Worm (Caenorhabditis elegans) whole organism, young adult: ENCODE data around the gene best-4.

Experiments used
- F10E7.11 ChIP-seq: sonication (generic microtip); optimal IDR thresholded peaks from 2 replicates; lab custom pipeline; 2017; ENCODE audit warnings: mild to moderate bottlenecking, missing genetic modification characterization, moderate library complexity, missing compliant biosample characterization
- F37B4.10 ChIP-seq: fragments of 200-800 bp; sonication (Bioruptor generic); IDR thresholded peaks from 2 replicates; pipeline ENCODE4 v1.3.6; 2022; ENCODE audit warnings: missing genetic modification characterization, missing compliant biosample characterization
- F39B2.1 ChIP-seq: fragments of 200-800 bp; sonication (Bioruptor generic); IDR thresholded peaks from 2 replicates; pipeline ENCODE4 v1.3.6; 2022; ENCODE audit warnings: missing genetic modification reagents, missing genetic modification characterization, missing compliant biosample characterization
- F52B5.7 ChIP-seq: sonication (generic microtip); optimal IDR thresholded peaks from 2 replicates; lab custom pipeline; 2016; ENCODE audit warnings: mild to moderate bottlenecking, missing genetic modification characterization, missing compliant biosample characterization
- F57C9.4 ChIP-seq: sonication (generic microtip); optimal IDR thresholded peaks from 2 replicates; lab custom pipeline; 2017; ENCODE audit warnings: mild to moderate bottlenecking, missing genetic modification characterization, missing compliant biosample characterization
- Y53G8AR.9 ChIP-seq: fragments of 200-800 bp; sonication (Bioruptor generic); conservative IDR thresholded peaks from 2 replicates; pipeline ENCODE4 v1.3.6; 2022; ENCODE audit warnings: missing genetic modification reagents, missing genetic modification characterization, missing compliant biosample characterization
- Y67H2A.10 ChIP-seq: fragments of 200-800 bp; sonication (Bioruptor generic); conservative IDR thresholded peaks from 2 replicates; pipeline ENCODE4 v1.3.6; 2022; ENCODE audit warnings: missing genetic modification reagents, missing genetic modification characterization, missing compliant biosample characterization
- Y79H2A.3 ChIP-seq: fragments of 200-800 bp; sonication (Bioruptor generic); conservative IDR thresholded peaks from 2 replicates; pipeline ENCODE4 v1.3.6; 2022; ENCODE audit warnings: missing genetic modification reagents, missing genetic modification characterization, missing compliant biosample characterization
- ZK185.1 ChIP-seq: sonication (generic microtip); optimal IDR thresholded peaks from 2 replicates; lab custom pipeline; 2016; ENCODE audit warnings: mild to moderate bottlenecking, missing genetic modification characterization, missing compliant biosample characterization; ENCODE audit not compliant: poor library complexity, severe bottlenecking
- cebp-1 ChIP-seq, 2 experiments: fragments of 200-800 bp in 1 of 2; sonication (Bioruptor generic) in 1 of 2; sonication (generic microtip) in 1 of 2; IDR thresholded peaks in 1 of 2; optimal IDR thresholded peaks in 1 of 2; 2 replicates each; pipeline versions ENCODE4 v1.3.6 to Lab custom; 2017 to 2022; ENCODE audit warnings: missing compliant biosample characterization in 2 of 2, missing genetic modification characterization in 2 of 2, mild to moderate bottlenecking in 1 of 2, missing genetic modification reagents in 1 of 2, moderate library complexity in 1 of 2
- ceh-27 ChIP-seq: fragments of 200-800 bp; sonication (Bioruptor generic); optimal IDR thresholded peaks from 2 replicates; lab custom pipeline; 2018; ENCODE audit warnings: mild to moderate bottlenecking, missing genetic modification characterization, moderate library complexity, missing compliant biosample characterization
- ceh-40 ChIP-seq: fragments of 200-800 bp; sonication (Bioruptor generic); IDR thresholded peaks from 2 replicates; pipeline ENCODE4 v1.3.6; 2022; ENCODE audit warnings: missing genetic modification characterization, missing compliant biosample characterization
- ceh-91 ChIP-seq: fragments of 200-800 bp; sonication (Bioruptor generic); IDR thresholded peaks from 2 replicates; pipeline ENCODE4 v1.3.6; 2022; ENCODE audit warnings: missing genetic modification reagents, missing genetic modification characterization, missing compliant biosample characterization
- dpff-1 ChIP-seq: sonication (generic microtip); optimal IDR thresholded peaks from 2 replicates; lab custom pipeline; 2017; ENCODE audit warnings: mild to moderate bottlenecking, missing genetic modification characterization, missing compliant biosample characterization
- efl-1 ChIP-seq: fragments of 150-350 bp; optimal IDR thresholded peaks from 2 replicates; lab custom pipeline; 2014; ENCODE audit warnings: missing biosample characterization, missing genetic modification reagents, missing genetic modification characterization
- fkh-3 ChIP-seq: sonication (generic microtip); optimal IDR thresholded peaks from 2 replicates; lab custom pipeline; 2016; ENCODE audit warnings: mild to moderate bottlenecking, missing genetic modification characterization, missing compliant biosample characterization
- hlh-12 ChIP-seq: sonication (generic microtip); optimal IDR thresholded peaks from 2 replicates; lab custom pipeline; 2016; ENCODE audit warnings: missing genetic modification characterization, missing compliant biosample characterization
- hlh-26 ChIP-seq: fragments of 200-800 bp; sonication (Bioruptor generic); conservative IDR thresholded peaks from 2 replicates; pipeline ENCODE4 v1.3.6; 2022; ENCODE audit warnings: missing genetic modification reagents, missing genetic modification characterization, missing compliant biosample characterization
- hmg-20 ChIP-seq: fragments of 200-800 bp; sonication (Bioruptor generic); IDR thresholded peaks from 2 replicates; pipeline ENCODE4 v1.3.6; 2022; ENCODE audit warnings: missing genetic modification reagents, missing genetic modification characterization, missing compliant biosample characterization
- let-526 ChIP-seq: fragments of 200-800 bp; sonication (Bioruptor generic); IDR thresholded peaks from 2 replicates; pipeline ENCODE4 v1.3.6; 2022; ENCODE audit warnings: missing genetic modification reagents, missing genetic modification characterization, missing compliant biosample characterization
- let-607 ChIP-seq, 2 experiments: fragments of 200-800 bp in 1 of 2; sonication (Bioruptor generic) in 1 of 2; sonication (generic microtip) in 1 of 2; optimal IDR thresholded peaks; 2 replicates each; lab custom pipeline; 2016 to 2018; ENCODE audit warnings: mild to moderate bottlenecking in 2 of 2, missing compliant biosample characterization in 2 of 2, missing genetic modification characterization in 2 of 2, moderate library complexity in 2 of 2, missing genotype in 1 of 2
- lin-54 ChIP-seq: fragments of 200-800 bp; sonication (Bioruptor generic); optimal IDR thresholded peaks from 2 replicates; lab custom pipeline; 2018; ENCODE audit warnings: mild to moderate bottlenecking, missing genetic modification characterization, missing compliant biosample characterization
- nfya-1 ChIP-seq: sonication (generic microtip); optimal IDR thresholded peaks from 2 replicates; lab custom pipeline; 2017; ENCODE audit warnings: antibody characterized with exemption, missing compliant biosample characterization, missing genetic modification characterization, borderline replicate concordance; ENCODE audit not compliant: insufficient read depth
- nfyb-1 ChIP-seq: fragments of 200-800 bp; sonication (Bioruptor generic); IDR thresholded peaks from 2 replicates; pipeline ENCODE4 v1.3.6; 2022; ENCODE audit warnings: missing genetic modification reagents, missing genetic modification characterization, missing compliant biosample characterization
- nhr-120 ChIP-seq: fragments of 200-800 bp; sonication (Bioruptor generic); IDR thresholded peaks from 2 replicates; pipeline ENCODE4 v1.3.6; 2022; ENCODE audit warnings: missing genetic modification characterization, missing compliant biosample characterization
- nhr-27 ChIP-seq: fragments of 200-800 bp; sonication (Bioruptor generic); optimal IDR thresholded peaks from 2 replicates; lab custom pipeline; 2018; ENCODE audit warnings: mild to moderate bottlenecking, missing genetic modification characterization, moderate library complexity, missing compliant biosample characterization
- pbrm-1 ChIP-seq: fragments of 200-800 bp; sonication (Bioruptor generic); IDR thresholded peaks from 2 replicates; pipeline ENCODE4 v1.3.6; 2022; ENCODE audit warnings: missing genetic modification reagents, missing genetic modification characterization, missing compliant biosample characterization
- snpc-4 ChIP-seq, 5 experiments: fragments of 150-350 bp in 1 of 5; sonication (generic microtip) in 4 of 5; optimal IDR thresholded peaks; 2 replicates each; lab custom pipeline; 2014 to 2018; ENCODE audit warnings: missing genetic modification characterization in 5 of 5, missing biosample characterization in 3 of 5, antibody characterized with exemption in 2 of 5, mild to moderate bottlenecking in 2 of 5, missing compliant biosample characterization in 2 of 5, missing genotype in 2 of 5, moderate library complexity in 2 of 5, missing genetic modification reagents in 1 of 5
- somi-1 ChIP-seq: fragments of 200-800 bp; sonication (Bioruptor generic); optimal IDR thresholded peaks from 2 replicates; lab custom pipeline; 2018; ENCODE audit warnings: mild to moderate bottlenecking, missing genetic modification characterization, missing compliant biosample characterization
- tbp1 ChIP-seq: fragments of 200-800 bp; sonication (Bioruptor generic); optimal IDR thresholded peaks from 2 replicates; lab custom pipeline; 2018; ENCODE audit warnings: mild to moderate bottlenecking, missing genetic modification characterization, missing compliant biosample characterization
- zfh-2 ChIP-seq: fragments of 200-800 bp; sonication (Bioruptor generic); conservative IDR thresholded peaks from 2 replicates; pipeline ENCODE4 v1.3.6; 2022; ENCODE audit warnings: missing genetic modification reagents, missing genetic modification characterization, missing compliant biosample characterization
- ztf-18 ChIP-seq: sonication (generic microtip); optimal IDR thresholded peaks from 2 replicates; lab custom pipeline; 2016; ENCODE audit warnings: missing genotype, mild to moderate bottlenecking, missing genetic modification characterization, missing compliant biosample characterization
- ztf-26 ChIP-seq: sonication (generic microtip); optimal IDR thresholded peaks from 2 replicates; lab custom pipeline; 2017; ENCODE audit warnings: missing genetic modification characterization, missing compliant biosample characterization
- ztf-28 ChIP-seq: fragments of 200-800 bp; sonication (Bioruptor generic); IDR thresholded peaks from 2 replicates; pipeline ENCODE4 v1.3.6; 2022; ENCODE audit warnings: missing genetic modification reagents, missing genetic modification characterization, missing compliant biosample characterization
- ztf-6 ChIP-seq: fragments of 200-800 bp; sonication (Bioruptor generic); IDR thresholded peaks from 2 replicates; pipeline ENCODE4 v1.3.6; 2022; ENCODE audit warnings: missing genetic modification reagents, missing genetic modification characterization, missing compliant biosample characterization

The best-4 gene

ce11 chrII:57370-57769 is 45.7 kb upstream of the best-4 start, which contains the start of gene ascc-1:
Gene ascc-1 (plus strand): TSS chrII:57670.
- no peak for TF ChIP-seq ceh-91 (GFP tag; lab: Robert Waterston, UW)
- TF ChIP-seq nfya-1 (tag; lab: Kevin White, UChicago) = no peak
- no peak for TF ChIP-seq hlh-12 (tag; lab: Kevin White, UChicago)
- TF ChIP-seq Y53G8AR.9 (GFP tag; lab: Robert Waterston, UW) = no peak
- TF ChIP-seq ztf-28 (GFP tag; lab: Robert Waterston, UW) = no peak
- no peak for TF ChIP-seq ceh-40 (GFP tag; lab: Robert Waterston, UW)
- no peak for TF ChIP-seq snpc-4 (GFP tag; optimal IDR thresholded peaks at IDR 0.05; lab: Kevin White, UChicago)
- no peak for TF ChIP-seq snpc-4 (tag; optimal IDR thresholded peaks at IDR 0.05; lab: Kevin White, UChicago)
- TF ChIP-seq pbrm-1 (GFP tag; lab: Robert Waterston, UW) = no peak
- no peak for TF ChIP-seq zfh-2 (GFP tag; lab: Robert Waterston, UW)
- TF ChIP-seq Y67H2A.10 (GFP tag; lab: Robert Waterston, UW) = no peak
- TF ChIP-seq F39B2.1 (GFP tag; lab: Robert Waterston, UW) = no peak
- TF ChIP-seq nhr-27 (tag; lab: Kevin White, UChicago) = no peak
- TF ChIP-seq let-607 (tag; optimal IDR thresholded peaks at IDR 0.05; lab: Kevin White, UChicago) = no peak
- no peak for TF ChIP-seq ztf-26
- TF ChIP-seq ztf-6 (GFP tag; lab: Robert Waterston, UW) = no peak
- TF ChIP-seq let-526 (GFP tag; lab: Robert Waterston, UW) = no peak
- no peak for TF ChIP-seq efl-1
- TF ChIP-seq nhr-120 (GFP tag; lab: Robert Waterston, UW) = no peak
- no peak for TF ChIP-seq F37B4.10 (GFP tag; lab: Robert Waterston, UW)

- no peak for TF ChIP-seq F10E7.11
- TF ChIP-seq Y79H2A.3 (GFP tag; lab: Robert Waterston, UW) = no peak
- no peak for TF ChIP-seq F57C9.4 (tag; lab: Kevin White, UChicago)
- TF ChIP-seq hmg-20 = no peak
- no peak for TF ChIP-seq tbp1 (GFP tag; lab: Kevin White, UChicago)
- TF ChIP-seq F52B5.7 (tag; lab: Kevin White, UChicago) = no peak
- TF ChIP-seq ZK185.1 (tag; lab: Kevin White, UChicago) = no peak
- TF ChIP-seq dpff-1 (tag; lab: Kevin White, UChicago) = no peak
- TF ChIP-seq pbrm-1 (GFP tag; lab: Robert Waterston, UW) = no peak
- no peak for TF ChIP-seq fkh-3 (tag; lab: Kevin White, UChicago)
- no peak for TF ChIP-seq nhr-27 (tag; lab: Kevin White, UChicago)
- TF ChIP-seq ztf-18 (tag; lab: Kevin White, UChicago) = no peak
- no peak for TF ChIP-seq nfyb-1 (GFP tag; lab: Robert Waterston, UW)
- no peak for TF ChIP-seq ceh-27 (GFP tag; lab: Kevin White, UChicago)
- no peak for TF ChIP-seq somi-1
- TF ChIP-seq cebp-1 (GFP tag; IDR thresholded peaks at IDR 0.05; lab: Robert Waterston, UW) = no peak
- TF ChIP-seq cebp-1 (tag; optimal IDR thresholded peaks at IDR 0.05; lab: Kevin White, UChicago) = no peak
- TF ChIP-seq hlh-26 (GFP tag; lab: Robert Waterston, UW) = no peak
- no peak for TF ChIP-seq lin-54 (GFP tag; lab: Kevin White, UChicago)
- TF ChIP-seq zfh-2 (GFP tag; lab: Robert Waterston, UW) = no peak
- TF ChIP-seq, all 124 proteins: peak for 0
Observed at ce11 chrII:55204-55603, 43.5 kb upstream of the best-4 start, which contains the start of gene tre-5. Gene tre-5 (minus strand): TSS chrII:55304.
